Worm (Caenorhabditis elegans) whole organism, L4 larva: ENCODE measurements around the gene srbc-76.

Experiments used
- ama-1 ChIP-seq: fragments of 150-350 bp; optimal IDR thresholded peaks from 2 replicates; lab custom pipeline; 2014; ENCODE audit warnings: inconsistent platforms, mixed read lengths
- ceh-82 ChIP-seq: sonication (generic microtip); optimal IDR thresholded peaks from 2 replicates; lab custom pipeline; 2017; ENCODE audit warnings: missing biosample characterization, missing genetic modification characterization
- ces-1 ChIP-seq: fragments of 150-350 bp; sonication (generic microtip); optimal IDR thresholded peaks from 4 replicates; lab custom pipeline; 2014; ENCODE audit warnings: missing biosample characterization, missing genetic modification reagents, missing genetic modification characterization
- lin-13 ChIP-seq: fragments of 150-350 bp; optimal IDR thresholded peaks from 2 replicates; lab custom pipeline; 2014; ENCODE audit warnings: missing biosample characterization, missing genetic modification reagents, missing genetic modification characterization
- mes-2 ChIP-seq: sonication (generic microtip); optimal IDR thresholded peaks from 2 replicates; lab custom pipeline; 2016; ENCODE audit warnings: missing genotype, mild to moderate bottlenecking, missing genetic modification characterization, missing compliant biosample characterization; ENCODE audit not compliant: poor library complexity, severe bottlenecking
- rbr-2 ChIP-seq: sonication (generic microtip); optimal IDR thresholded peaks from 2 replicates; lab custom pipeline; 2016; ENCODE audit warnings: missing genotype, missing genetic modification characterization, missing compliant biosample characterization
- snpc-1.2 ChIP-seq: fragments of 200-800 bp; sonication (Bioruptor generic); IDR thresholded peaks from 2 replicates; pipeline ENCODE4 v1.3.6; 2022; ENCODE audit warnings: missing genetic modification reagents, missing genetic modification characterization, missing compliant biosample characterization

ce11 chrV:15272263-15272662 lies 20.1 kb downstream of the srbc-76 start, which contains the start of gene T10H4.4:
- TF ChIP-seq mes-2 (tag; lab: Kevin White, UChicago) (no peak), ces-1 (GFP tag; lab: Kevin White, UChicago) (no peak), snpc-1.2 (GFP tag; lab: Robert Waterston, UW) (no peak), rbr-2 (tag; lab: Kevin White, UChicago) (no peak), lin-13 (no peak), ama-1 (lab: Kevin White, UChicago) (no peak), ceh-82 (tag; lab: Kevin White, UChicago) (no peak)
